Worm (Caenorhabditis elegans) whole organism, dauer: ENCODE data around the gene unc-103.

Source experiments
- unc-62 ChIP-seq: sonication (generic microtip); optimal IDR thresholded peaks from 2 replicates; lab custom pipeline; 2017; ENCODE audit warnings: missing biosample characterization, missing genetic modification reagents, missing genetic modification characterization

Gene unc-103

DNA sequence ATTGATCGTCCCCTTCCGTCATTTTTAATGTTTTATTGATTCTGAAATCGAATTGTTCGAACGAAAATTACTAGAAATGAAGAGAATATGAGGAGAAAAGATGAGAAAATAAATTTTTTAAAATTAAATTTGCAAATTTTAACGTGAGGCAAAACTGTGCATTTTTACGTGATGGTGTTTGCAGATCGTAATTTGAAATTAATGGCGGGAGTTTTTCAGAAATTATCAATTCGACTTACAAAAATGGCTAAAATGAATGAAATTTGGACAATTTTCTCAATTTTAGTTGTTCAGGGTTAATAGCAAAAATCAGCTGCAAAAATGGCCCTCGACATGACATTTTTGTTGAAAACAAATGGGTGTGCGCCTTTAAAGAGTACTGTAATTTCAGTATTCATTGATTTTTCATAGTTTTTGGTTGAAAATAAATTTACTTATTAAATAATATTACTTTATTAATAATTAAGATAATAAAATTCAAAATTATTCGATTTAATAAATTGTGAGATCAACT, 17.0 kb upstream of the unc-103 start, which contains the start of gene rei-1:
Gene rei-1, minus strand, starts transcription at position 84 of the 514 bp plus-strand sequence.
- no peak for TF ChIP-seq unc-62 (GFP tag; lab: Kevin White, UChicago)

DNA sequence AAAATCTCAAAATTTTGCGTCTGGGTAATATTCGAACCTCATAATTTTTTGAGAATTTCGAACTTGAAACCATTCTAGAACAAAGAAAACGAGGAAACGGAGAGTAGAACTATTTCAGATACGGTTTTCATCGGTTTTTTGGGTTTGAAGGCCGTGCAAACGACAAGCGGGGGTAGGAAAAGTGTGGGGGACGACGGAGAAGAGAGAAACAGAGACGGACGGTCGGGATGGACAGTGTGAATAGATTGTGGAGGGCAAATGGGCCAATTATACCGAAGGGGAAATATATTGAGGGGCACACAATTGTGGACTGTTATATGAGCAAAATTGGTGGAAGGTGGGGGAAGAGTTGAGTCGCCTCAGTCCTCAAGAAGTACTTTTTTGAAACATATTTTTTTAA, 16.4 kb upstream of the unc-103 start:
- TF ChIP-seq unc-62 (GFP tag; lab: Kevin White, UChicago), result no peak

DNA sequence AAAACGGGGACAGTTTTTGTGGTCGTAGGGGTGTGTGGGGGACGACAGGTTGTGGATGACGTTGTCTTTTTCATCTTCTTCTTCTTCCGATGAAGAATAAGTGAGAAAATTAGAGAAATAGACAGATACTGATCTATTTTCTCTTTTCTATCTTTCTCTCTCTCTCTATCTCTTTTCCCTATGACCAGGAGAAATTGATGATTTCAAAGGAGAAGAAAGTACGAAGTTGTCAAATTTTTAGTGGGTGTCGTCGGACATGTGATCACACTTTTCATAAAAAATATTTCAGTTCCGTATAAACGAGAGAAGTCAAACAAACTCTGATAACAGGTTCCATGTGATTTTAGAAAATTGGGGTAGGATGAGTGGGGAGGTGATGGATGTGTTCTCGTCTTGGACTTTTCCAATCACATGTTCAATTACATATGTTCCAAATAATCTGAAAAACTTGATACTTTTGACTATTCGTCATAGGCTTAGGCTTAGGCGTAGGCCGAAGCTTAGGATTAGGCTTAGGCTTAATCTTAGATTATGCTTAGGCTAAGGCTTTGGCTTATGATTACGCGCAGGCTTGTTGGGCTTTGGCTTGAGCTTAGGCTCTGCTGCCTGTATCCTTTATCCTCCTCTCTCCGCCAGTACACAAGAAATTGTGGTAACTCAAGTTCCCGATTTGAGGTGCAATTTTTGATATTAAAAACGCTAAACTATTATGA, 15.1 kb upstream of the unc-103 start:
- TF ChIP-seq unc-62 (GFP tag; lab: Kevin White, UChicago), result no peak

DNA sequence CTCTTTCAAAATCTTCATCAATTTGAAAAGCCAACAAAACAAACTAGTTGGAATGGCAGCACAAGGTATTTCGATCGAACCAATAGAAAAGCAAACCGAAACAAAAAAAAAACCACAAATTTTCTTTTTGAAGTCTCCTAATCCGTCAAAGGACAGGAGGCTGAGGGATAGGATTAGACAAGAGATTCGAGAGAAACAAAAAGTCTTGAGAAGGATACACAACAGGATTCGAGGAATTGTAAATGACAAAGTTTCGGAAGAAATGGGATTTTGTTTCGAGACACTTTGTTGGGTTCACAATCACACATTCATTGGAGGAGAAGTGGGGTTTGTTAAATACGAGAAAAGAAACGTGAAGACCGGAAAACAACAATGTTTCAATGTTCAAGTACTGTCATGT, 14.2 kb upstream of the unc-103 start:
- TF ChIP-seq unc-62 (GFP tag; lab: Kevin White, UChicago), result no peak

DNA sequence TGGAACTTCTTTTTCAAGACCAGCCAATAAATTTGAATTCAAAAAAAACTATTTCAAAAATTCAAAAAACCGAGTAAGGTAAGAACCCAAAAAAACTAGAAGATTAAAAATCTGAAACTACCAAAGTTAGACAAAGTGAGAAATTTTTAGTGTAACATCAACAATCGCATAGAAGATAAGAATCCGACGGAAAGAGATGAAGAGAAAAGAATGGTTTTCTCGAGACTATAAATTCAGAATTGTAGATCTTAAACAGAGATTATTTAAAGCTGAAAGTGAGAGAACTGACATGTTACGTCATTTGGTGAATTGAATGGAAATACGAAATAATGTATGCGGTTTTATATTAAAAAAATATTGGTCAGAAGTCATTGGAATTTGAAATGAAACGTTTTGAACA, 13.1 kb upstream of the unc-103 start:
- TF ChIP-seq unc-62 (GFP tag; lab: Kevin White, UChicago), result no peak

DNA sequence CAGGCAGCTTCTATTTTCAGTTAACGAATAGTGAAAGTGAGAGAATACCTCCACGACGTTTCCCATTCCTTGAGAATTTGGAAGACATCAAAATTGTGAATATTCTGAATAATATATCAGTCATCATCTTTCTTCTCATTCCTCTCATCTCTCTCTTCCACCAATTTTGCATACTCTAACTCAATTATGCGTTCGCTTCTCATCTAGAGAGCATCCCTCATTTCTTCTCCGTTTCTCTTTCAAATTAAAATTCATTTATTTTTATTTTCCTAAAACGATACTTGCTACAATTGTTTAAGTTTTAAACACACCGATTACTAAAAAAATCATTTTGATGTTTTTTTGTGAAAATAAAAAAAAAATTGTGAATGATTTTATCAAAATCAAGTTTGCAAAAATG, 12.0 kb upstream of the unc-103 start:
- no peak for TF ChIP-seq unc-62 (GFP tag; lab: Kevin White, UChicago)

DNA sequence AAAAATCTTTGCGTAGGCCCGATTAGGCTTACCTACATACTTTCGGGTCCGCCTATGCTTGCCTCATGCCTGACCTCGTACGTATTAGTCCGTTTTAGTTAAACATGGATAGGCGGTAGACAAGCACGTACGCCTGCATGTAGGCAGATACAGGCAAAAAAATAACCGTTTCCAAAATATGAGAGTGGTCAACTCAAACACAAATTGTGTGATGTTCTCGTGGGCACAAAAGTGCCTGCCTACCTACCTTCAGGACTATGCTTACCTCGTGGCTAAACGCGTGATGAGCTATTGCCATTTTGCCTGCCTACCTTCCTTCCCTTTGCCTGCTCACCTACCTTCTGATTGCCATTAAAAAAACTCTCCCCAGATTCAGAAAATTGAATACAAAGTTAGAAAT, 8.6 kb upstream of the unc-103 start:
- TF ChIP-seq unc-62 (GFP tag; lab: Kevin White, UChicago), result no peak

DNA sequence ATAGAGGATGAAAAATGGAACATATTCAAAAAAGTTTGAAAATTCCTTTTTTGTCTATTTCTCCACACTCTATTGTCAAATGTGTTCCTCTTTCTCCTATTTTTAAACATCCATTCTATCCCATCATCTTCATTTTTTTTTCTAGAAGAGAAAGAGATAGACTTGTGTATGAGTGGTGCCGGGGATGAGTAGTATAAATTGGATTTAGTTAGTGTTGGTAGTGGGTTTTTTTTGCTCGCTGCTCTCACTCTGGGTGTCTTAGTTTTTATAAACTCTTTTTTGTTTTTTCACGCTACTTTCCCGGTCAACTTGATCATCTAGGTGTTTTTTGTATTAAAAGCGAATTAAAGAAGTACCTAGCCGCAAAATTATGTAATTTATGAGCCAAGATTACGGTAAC, 8.0 kb upstream of the unc-103 start:
- no peak for TF ChIP-seq unc-62 (GFP tag; lab: Kevin White, UChicago)

DNA sequence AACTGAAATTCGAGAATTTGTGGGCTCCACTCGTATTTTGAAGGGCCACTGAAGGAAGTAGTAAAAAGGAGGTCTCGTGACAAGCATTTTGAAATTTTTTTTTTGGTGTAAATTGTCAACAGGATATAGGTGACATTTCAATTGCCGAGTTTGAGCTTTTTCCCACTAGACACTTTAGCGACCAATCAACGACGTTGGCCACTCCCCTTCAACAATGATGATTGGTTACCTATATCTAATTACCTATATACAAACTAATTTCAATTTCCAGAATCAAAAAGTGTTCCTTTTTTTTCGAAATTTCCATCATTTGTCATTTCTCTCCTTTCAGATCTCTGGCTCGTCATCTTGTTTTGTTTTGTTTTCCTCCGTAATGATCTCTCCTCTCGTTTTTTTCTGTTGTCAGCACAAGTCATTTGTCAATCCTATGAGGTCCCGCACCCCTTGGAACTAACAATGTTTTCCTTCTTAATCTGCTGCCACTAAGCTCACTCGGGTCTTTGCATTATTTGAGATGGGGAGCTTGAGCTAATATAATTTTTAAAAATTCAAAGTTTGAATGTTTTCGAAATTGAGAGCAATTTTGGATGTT, 7.2 kb upstream of the unc-103 start:
- no peak for TF ChIP-seq unc-62 (GFP tag; lab: Kevin White, UChicago)

DNA sequence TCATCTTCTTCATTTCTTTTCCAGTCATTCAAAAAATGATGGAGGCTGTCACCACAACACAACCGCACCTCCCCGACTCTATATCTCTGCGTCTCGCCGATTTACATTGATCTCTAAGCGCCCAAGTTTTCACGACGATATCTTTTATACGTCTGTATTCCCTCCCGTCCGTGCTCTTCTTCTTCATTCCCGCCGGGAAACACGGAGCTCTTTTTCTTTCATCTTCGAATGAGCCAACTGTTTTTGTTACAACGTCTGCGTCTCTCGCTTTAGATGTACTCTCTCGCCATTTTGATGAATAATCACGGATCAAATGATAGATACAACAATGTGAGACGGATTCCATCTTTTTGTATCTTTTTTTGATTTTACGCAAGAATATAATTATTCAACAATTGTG, 1.6 kb upstream of the unc-103 start:
- no peak for TF ChIP-seq unc-62 (GFP tag; lab: Kevin White, UChicago)

DNA sequence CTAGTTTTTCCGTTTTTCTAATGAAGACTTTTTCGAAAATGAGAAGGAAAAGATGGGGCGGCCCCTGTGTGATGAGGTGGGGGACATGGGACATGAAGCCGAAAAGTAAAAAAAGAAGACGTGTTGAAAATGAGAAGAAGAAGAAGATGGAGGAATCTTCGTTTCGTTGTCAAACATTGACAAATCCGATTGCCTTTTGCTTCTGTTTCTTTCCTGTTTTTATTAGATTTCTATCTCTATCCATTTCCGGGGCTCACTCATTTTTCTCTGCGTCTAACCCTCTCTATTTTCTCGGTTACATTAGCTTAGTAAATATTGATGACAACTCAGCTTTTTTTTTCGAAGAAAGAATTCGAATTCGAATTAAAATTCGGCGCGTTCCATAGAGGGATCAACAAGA, 4.6 kb downstream of the unc-103 start:
- no peak for TF ChIP-seq unc-62 (GFP tag; lab: Kevin White, UChicago)

DNA sequence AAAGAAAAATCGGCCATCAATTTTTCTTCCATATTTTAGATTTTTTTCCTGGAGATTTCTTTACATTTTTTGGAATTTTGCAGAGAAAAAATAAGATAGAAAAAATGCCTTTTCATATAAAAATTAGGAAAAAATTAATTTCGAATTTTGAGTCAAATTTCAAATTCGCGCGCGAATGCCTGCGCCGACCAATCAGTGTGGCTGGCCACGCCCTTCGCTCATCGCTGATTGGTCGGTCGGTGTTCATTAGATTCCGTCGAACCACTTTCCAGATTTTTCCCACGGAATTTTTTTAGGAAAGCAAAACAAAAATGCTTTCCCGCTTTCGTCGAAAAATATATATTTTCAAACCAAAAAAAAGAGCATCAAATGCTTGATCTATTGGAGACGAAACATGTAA, 5.2 kb downstream of the unc-103 start:
- TF ChIP-seq unc-62 (GFP tag; lab: Kevin White, UChicago), result no peak

DNA sequence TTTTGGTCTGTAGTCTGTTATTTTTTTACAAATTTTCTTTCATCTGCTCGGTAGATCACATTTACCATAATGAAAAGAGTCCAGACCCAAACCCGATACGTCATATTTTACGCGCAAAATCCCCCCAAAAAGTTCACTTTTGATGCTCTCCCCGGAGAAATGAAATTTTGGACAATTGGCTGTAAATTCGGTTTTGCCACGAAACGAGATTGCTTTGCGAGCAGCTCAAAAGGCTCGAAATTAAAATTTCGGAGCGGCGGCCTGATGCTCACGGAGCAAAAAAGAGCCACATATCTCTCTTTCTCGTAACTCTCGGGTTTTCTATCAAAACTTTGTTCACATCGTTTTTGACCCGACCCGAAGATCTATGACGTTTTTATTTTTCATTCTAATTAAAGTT, 8.1 kb downstream of the unc-103 start:
- no peak for TF ChIP-seq unc-62 (GFP tag; lab: Kevin White, UChicago)

DNA sequence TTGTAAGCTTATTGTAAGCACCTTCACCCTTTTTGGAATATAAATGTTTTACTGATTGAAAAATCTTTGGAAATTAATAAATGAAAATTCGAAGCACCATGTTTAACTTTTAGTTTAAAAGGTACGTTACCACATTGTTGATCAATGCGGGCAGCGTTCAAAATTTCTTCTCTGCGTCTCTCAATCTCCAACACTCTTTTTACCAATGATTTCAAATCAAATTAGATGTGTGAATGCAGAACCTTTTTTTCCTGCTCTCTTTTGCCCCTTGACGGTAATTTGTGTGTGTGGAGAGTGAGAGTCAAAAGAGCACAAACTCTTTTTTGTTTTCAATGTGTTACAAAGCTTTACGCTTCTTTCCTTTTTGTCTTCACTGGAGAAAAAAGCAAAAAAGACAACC, 8.7 kb downstream of the unc-103 start:
- TF ChIP-seq unc-62 (GFP tag; lab: Kevin White, UChicago), result no peak

DNA sequence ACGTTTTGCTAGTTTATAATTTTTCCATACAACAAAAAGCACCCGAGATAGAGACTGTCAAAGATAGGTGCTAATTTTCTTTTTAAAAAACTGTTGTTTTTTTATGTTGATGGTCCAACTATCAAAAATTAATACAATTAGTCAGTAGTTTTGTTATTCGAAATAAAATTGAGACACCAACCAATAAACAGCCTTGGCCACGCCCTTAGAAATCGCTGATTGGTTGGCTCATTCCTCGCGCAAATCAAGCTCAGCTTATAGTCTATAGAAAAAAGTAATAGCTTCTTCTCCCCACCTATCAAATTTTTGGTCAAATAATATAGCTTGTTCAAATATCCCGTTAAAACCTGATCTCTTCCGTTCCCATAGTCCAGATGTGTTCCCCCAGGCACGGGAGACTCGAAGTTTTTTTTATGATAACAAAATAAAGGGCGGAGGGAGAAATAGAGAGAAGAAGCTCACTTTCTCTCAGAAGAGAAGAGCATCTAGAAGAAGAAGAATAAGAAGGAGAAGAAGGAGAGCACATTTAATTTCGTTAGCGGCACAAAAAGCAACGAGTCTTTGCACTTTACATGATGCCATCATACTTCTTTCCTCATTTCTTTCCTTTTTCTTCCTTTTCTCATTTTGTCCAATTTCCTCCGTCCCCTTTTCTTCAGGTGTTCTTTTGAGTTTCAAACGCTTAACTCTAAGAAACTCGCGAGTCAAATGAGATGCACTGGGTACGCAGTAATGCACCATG, 16.8 kb downstream of the unc-103 start:
- TF ChIP-seq unc-62 (GFP tag; lab: Kevin White, UChicago), result no peak

DNA sequence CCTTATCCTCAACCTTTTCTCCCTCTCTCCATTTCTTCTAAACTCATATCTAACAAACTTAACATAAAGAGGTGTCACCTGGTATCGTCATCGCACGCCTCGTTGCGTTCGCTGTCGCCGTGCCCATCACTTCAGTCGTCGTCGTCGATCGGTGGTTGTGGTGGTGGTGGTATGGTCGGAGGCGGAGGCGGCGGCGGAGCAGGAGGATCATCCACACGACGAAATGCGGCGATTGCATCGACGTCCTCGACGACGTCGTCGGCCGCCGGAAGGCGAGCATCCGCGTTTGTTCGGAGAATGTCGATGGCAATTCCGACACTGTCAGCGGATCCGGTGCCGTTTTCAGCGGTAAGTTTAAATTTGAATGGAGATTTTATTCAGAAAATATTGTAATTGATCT, 18.9 kb downstream of the unc-103 start:
- TF ChIP-seq unc-62 (GFP tag; lab: Kevin White, UChicago), result no peak
